Worm (Caenorhabditis elegans) whole organism, L1 larva: ENCODE measurements around the gene F44E2.10.

Source experiments
- C04F5.9 ChIP-seq: sonication (generic microtip); optimal IDR thresholded peaks from 2 replicates; lab custom pipeline; 2016; ENCODE audit warnings: missing genetic modification characterization, missing compliant biosample characterization
- F16B12.6 ChIP-seq: fragments of 150-350 bp; optimal IDR thresholded peaks from 2 replicates; lab custom pipeline; 2014; ENCODE audit warnings: missing biosample characterization, missing genetic modification characterization
- Y116A8C.19 ChIP-seq: sonication (generic microtip); optimal IDR thresholded peaks from 2 replicates; lab custom pipeline; 2016; ENCODE audit warnings: missing compliant biosample characterization, missing genetic modification characterization, borderline replicate concordance
- alr-1 ChIP-seq: fragments of 200-800 bp; sonication (Bioruptor generic); optimal IDR thresholded peaks from 2 replicates; lab custom pipeline; 2018; ENCODE audit warnings: borderline replicate concordance, mild to moderate bottlenecking, missing genetic modification characterization, missing compliant biosample characterization
- ama-1 ChIP-seq: fragments of 150-350 bp; optimal IDR thresholded peaks from 2 replicates; lab custom pipeline; 2014
- ceh-8 ChIP-seq: fragments of 200-800 bp; sonication (Bioruptor generic); optimal IDR thresholded peaks from 2 replicates; lab custom pipeline; 2018; ENCODE audit warnings: mild to moderate bottlenecking, missing genetic modification characterization, moderate library complexity, missing compliant biosample characterization
- ceh-82 ChIP-seq, 3 experiments: fragments of 150-350 bp in 1 of 3; sonication (generic microtip) in 2 of 3; optimal IDR thresholded peaks; 2 replicates each; lab custom pipeline; 2014 to 2017; ENCODE audit warnings: missing biosample characterization in 3 of 3, missing genetic modification characterization in 3 of 3
- ceh-88 ChIP-seq: fragments of 200-800 bp; sonication (Bioruptor generic); IDR thresholded peaks from 2 replicates; pipeline ENCODE4 v1.3.6; 2022; ENCODE audit warnings: missing genetic modification characterization, missing compliant biosample characterization
- ceh-90 ChIP-seq: sonication (generic microtip); optimal IDR thresholded peaks from 2 replicates; lab custom pipeline; 2016; ENCODE audit warnings: missing genetic modification characterization, missing compliant biosample characterization
- ces-1 ChIP-seq: fragments of 150-350 bp; optimal IDR thresholded peaks from 2 replicates; lab custom pipeline; 2014; ENCODE audit warnings: missing biosample characterization, missing genetic modification reagents, missing genetic modification characterization
- dpl-1 ChIP-seq, 3 experiments: fragments of 150-350 bp in 2 of 3; sonication (generic microtip) in 1 of 3; optimal IDR thresholded peaks; 2 replicates each; lab custom pipeline; 2014 to 2017; ENCODE audit warnings: missing biosample characterization in 3 of 3, missing genetic modification characterization in 3 of 3, missing genetic modification reagents in 3 of 3
- efl-1 ChIP-seq, 4 experiments: fragments of 150-350 bp; optimal IDR thresholded peaks in 3 of 4; peaks in 1 of 4; 1 replicate in 1 of 4; 2 replicates in 3 of 4; lab custom pipeline; 2014; ENCODE audit warnings: missing biosample characterization in 2 of 4, missing genetic modification characterization in 2 of 4, missing genetic modification reagents in 2 of 4
- efl-3 ChIP-seq: fragments of 200-800 bp; sonication (Bioruptor generic); optimal IDR thresholded peaks from 2 replicates; lab custom pipeline; 2018; ENCODE audit warnings: mild to moderate bottlenecking, missing genetic modification characterization, missing compliant biosample characterization
- egl-13 ChIP-seq: sonication (generic microtip); optimal IDR thresholded peaks from 2 replicates; lab custom pipeline; 2016; ENCODE audit warnings: missing genotype, missing genetic modification reagents, missing genetic modification characterization, missing compliant biosample characterization
- egl-27 ChIP-seq, 2 experiments: fragments of 150-350 bp in 1 of 2; sonication (generic microtip); optimal IDR thresholded peaks; 3 replicates each; lab custom pipeline; 2017 to 2018; ENCODE audit warnings: missing biosample characterization in 2 of 2, missing genetic modification characterization in 2 of 2, missing genetic modification reagents in 2 of 2
- elt-2 ChIP-seq: sonication (generic microtip); optimal IDR thresholded peaks from 2 replicates; lab custom pipeline; 2016; ENCODE audit warnings: missing genetic modification characterization, mild to moderate bottlenecking, inconsistent platforms, missing compliant biosample characterization, missing genetic modification reagents
- elt-3 ChIP-seq, 6 experiments: fragments of 150-350 bp in 1 of 6; sonication (generic microtip); optimal IDR thresholded peaks; 2 replicates each; lab custom pipeline; 2017 to 2018; ENCODE audit warnings: missing biosample characterization in 6 of 6, missing genetic modification characterization in 6 of 6, inconsistent platforms in 1 of 6
- ets-5 ChIP-seq: fragments of 200-800 bp; sonication (Bioruptor generic); IDR thresholded peaks from 2 replicates; pipeline ENCODE4 v1.3.6; 2022; ENCODE audit warnings: missing genetic modification characterization, missing compliant biosample characterization
- fkh-10 ChIP-seq: sonication (generic microtip); optimal IDR thresholded peaks from 2 replicates; lab custom pipeline; 2017; ENCODE audit warnings: missing biosample characterization, missing genetic modification reagents, missing genetic modification characterization
- fkh-4 ChIP-seq: sonication (generic microtip); optimal IDR thresholded peaks from 2 replicates; lab custom pipeline; 2016; ENCODE audit warnings: missing compliant biosample characterization, missing genetic modification characterization, borderline replicate concordance
- fkh-8 ChIP-seq: sonication (generic microtip); optimal IDR thresholded peaks from 2 replicates; lab custom pipeline; 2016; ENCODE audit warnings: mild to moderate bottlenecking, missing genetic modification characterization, missing compliant biosample characterization
- fos-1 ChIP-seq: fragments of 150-350 bp; optimal IDR thresholded peaks from 2 replicates; lab custom pipeline; 2014; ENCODE audit warnings: missing biosample characterization, missing genetic modification characterization
- grh-1 ChIP-seq: fragments of 200-800 bp; sonication (Bioruptor generic); IDR thresholded peaks from 2 replicates; pipeline ENCODE4 v1.3.6; 2022; ENCODE audit warnings: missing genetic modification reagents, missing genetic modification characterization, missing compliant biosample characterization
- hlh-17 ChIP-seq: fragments of 200-800 bp; sonication (Bioruptor generic); optimal IDR thresholded peaks from 2 replicates; lab custom pipeline; 2018; ENCODE audit warnings: missing genetic modification characterization, mild to moderate bottlenecking, missing compliant biosample characterization, moderate library complexity, borderline replicate concordance
- hpl-2 ChIP-seq: fragments of 150-350 bp; optimal IDR thresholded peaks from 2 replicates; lab custom pipeline; 2014; ENCODE audit warnings: missing biosample characterization, missing genetic modification reagents, missing genetic modification characterization
- irx-1 ChIP-seq: sonication (generic microtip); optimal IDR thresholded peaks from 2 replicates; lab custom pipeline; 2016; ENCODE audit warnings: missing genetic modification characterization, missing compliant biosample characterization
- isw-1 ChIP-seq: fragments of 200-800 bp; sonication (Bioruptor generic); IDR thresholded peaks from 2 replicates; pipeline ENCODE4 v1.3.6; 2022; ENCODE audit warnings: missing genetic modification characterization, missing compliant biosample characterization
- lin-13 ChIP-seq: fragments of 150-350 bp; optimal IDR thresholded peaks from 2 replicates; lab custom pipeline; 2014; ENCODE audit warnings: missing biosample characterization, missing genetic modification reagents, missing genetic modification characterization
- lin-14 ChIP-seq: fragments of 200-800 bp; sonication (Bioruptor generic); optimal IDR thresholded peaks from 2 replicates; lab custom pipeline; 2018; ENCODE audit warnings: mild to moderate bottlenecking, missing genetic modification characterization, moderate library complexity, missing compliant biosample characterization
- lin-15B ChIP-seq: fragments of 150-350 bp; sonication (generic microtip); optimal IDR thresholded peaks from 3 replicates; lab custom pipeline; 2014; ENCODE audit warnings: missing biosample characterization, missing genetic modification characterization
- lin-39 ChIP-seq: fragments of 150-350 bp; optimal IDR thresholded peaks from 2 replicates; lab custom pipeline; 2014; ENCODE audit warnings: missing biosample characterization, missing genetic modification reagents, missing genetic modification characterization
- lir-3 ChIP-seq: sonication (generic microtip); optimal IDR thresholded peaks from 2 replicates; lab custom pipeline; 2016; ENCODE audit warnings: mild to moderate bottlenecking, missing genetic modification characterization, moderate library complexity, missing compliant biosample characterization; ENCODE audit not compliant: poor library complexity
- mdl-1 ChIP-seq, 2 experiments: fragments of 150-350 bp; optimal IDR thresholded peaks; 2 replicates each; lab custom pipeline; 2014 to 2017; ENCODE audit warnings: missing biosample characterization in 2 of 2, missing genetic modification characterization in 2 of 2, inconsistent platforms in 1 of 2
- nhr-11 ChIP-seq: fragments of 150-350 bp; optimal IDR thresholded peaks from 2 replicates; lab custom pipeline; 2014; ENCODE audit warnings: missing biosample characterization, missing genetic modification characterization
- nhr-20 ChIP-seq: sonication (generic microtip); optimal IDR thresholded peaks from 2 replicates; lab custom pipeline; 2016; ENCODE audit warnings: mild to moderate bottlenecking, missing genetic modification characterization, missing compliant biosample characterization
- nhr-237 ChIP-seq: fragments of 150-350 bp; optimal IDR thresholded peaks from 2 replicates; lab custom pipeline; 2014; ENCODE audit warnings: missing biosample characterization, missing genetic modification characterization
- nhr-71 ChIP-seq: sonication (generic microtip); optimal IDR thresholded peaks from 2 replicates; lab custom pipeline; 2016; ENCODE audit warnings: mild to moderate bottlenecking, missing genetic modification characterization, moderate library complexity, missing compliant biosample characterization
- nhr-85 ChIP-seq: sonication (generic microtip); peaks from one replicate; lab custom pipeline; 2016; ENCODE audit warnings: missing genetic modification characterization, inconsistent platforms, missing compliant biosample characterization
- pag-3 ChIP-seq: sonication (generic microtip); optimal IDR thresholded peaks from 2 replicates; lab custom pipeline; 2017; ENCODE audit warnings: missing genetic modification characterization, mild to moderate bottlenecking, missing compliant biosample characterization, antibody characterized with exemption, borderline replicate concordance; ENCODE audit not compliant: insufficient read depth
- pqm-1 ChIP-seq: sonication (generic microtip); optimal IDR thresholded peaks from 3 replicates; lab custom pipeline; 2017; ENCODE audit warnings: missing biosample characterization, missing genetic modification characterization
- skn-1 ChIP-seq: fragments of 150-350 bp; optimal IDR thresholded peaks from 2 replicates; lab custom pipeline; 2014; ENCODE audit warnings: missing biosample characterization, missing genetic modification characterization
- sup-37 ChIP-seq: fragments of 200-800 bp; sonication (Bioruptor generic); optimal IDR thresholded peaks from 2 replicates; lab custom pipeline; 2018; ENCODE audit warnings: mild to moderate bottlenecking, missing genetic modification characterization, missing compliant biosample characterization
- swsn-7 ChIP-seq: sonication (generic microtip); optimal IDR thresholded peaks from 2 replicates; lab custom pipeline; 2016; ENCODE audit warnings: missing genetic modification characterization, missing compliant biosample characterization
- tlp-1 ChIP-seq: fragments of 150-350 bp; optimal IDR thresholded peaks from 2 replicates; lab custom pipeline; 2014; ENCODE audit warnings: missing biosample characterization, missing genetic modification characterization
- unc-30 ChIP-seq: sonication (generic microtip); optimal IDR thresholded peaks from 2 replicates; lab custom pipeline; 2017; ENCODE audit warnings: missing biosample characterization, missing genetic modification characterization
- unc-62 ChIP-seq: fragments of 150-350 bp; optimal IDR thresholded peaks from 2 replicates; lab custom pipeline; 2014; ENCODE audit warnings: missing biosample characterization, missing genetic modification reagents, missing genetic modification characterization
- unc-86 ChIP-seq: sonication (generic microtip); optimal IDR thresholded peaks from 2 replicates; lab custom pipeline; 2016; ENCODE audit warnings: missing genetic modification characterization, missing compliant biosample characterization
- xbp-1 ChIP-seq: sonication (generic microtip); optimal IDR thresholded peaks from 2 replicates; lab custom pipeline; 2016; ENCODE audit warnings: missing genetic modification characterization, missing compliant biosample characterization
- ztf-4 ChIP-seq: fragments of 150-350 bp; optimal IDR thresholded peaks from 2 replicates; lab custom pipeline; 2014; ENCODE audit warnings: missing biosample characterization, missing genetic modification characterization

Gene F44E2.10

ce11 chrIII:8866038-8866437 is 35.1 kb upstream of the F44E2.10 start:
- TF ChIP-seq efl-1 (optimal IDR thresholded peaks at IDR 0.05; lab: Kevin White, UChicago) (no peak), efl-1 (GFP tag; optimal IDR thresholded peaks at IDR 0.05 in 1 of 2; lab: Kevin White, UChicago) (peak in 1 of 2 experiments; percentile 63), lin-14 (GFP tag; lab: Kevin White, UChicago) (no peak)

- TF ChIP-seq unc-86 (no peak), fkh-8 (tag; lab: Kevin White, UChicago) (no peak), egl-13 (tag; lab: Kevin White, UChicago) (no peak), lir-3 (peak; percentile 55), skn-1 (tag; lab: Kevin White, UChicago) (peak; percentile 55), ets-5 (GFP tag; lab: Robert Waterston, UW) (no peak), unc-62 (GFP tag; lab: Kevin White, UChicago) (no peak), Y116A8C.19 (no peak), unc-30 (tag; lab: Kevin White, UChicago) (no peak), efl-1 (optimal IDR thresholded peaks at IDR 0.05; lab: Kevin White, UChicago) (peak; percentile 38 to 45), efl-1 (GFP tag; optimal IDR thresholded peaks at IDR 0.05 in 1 of 2; lab: Kevin White, UChicago) (peak; percentile 36 to 91), swsn-7 (tag; lab: Kevin White, UChicago) (peak; percentile 78), egl-27 (tag; optimal IDR thresholded peaks at IDR 0.05; lab: Kevin White, UChicago) (no peak), nhr-71 (peak; percentile 93), nhr-11 (tag; lab: Kevin White, UChicago) (no peak), pqm-1 (no peak), elt-2 (tag; lab: Kevin White, UChicago) (peak; percentile 41), hpl-2 (GFP tag; lab: Kevin White, UChicago) (peak; percentile 40), nhr-85 (tag; lab: Kevin White, UChicago) (peak; percentile 74), fkh-10 (no peak), fkh-4 (tag; lab: Kevin White, UChicago) (no peak), lin-15B (tag; lab: Kevin White, UChicago) (peak; percentile 2), hlh-17 (GFP tag; lab: Kevin White, UChicago) (no peak), efl-3 (GFP tag; lab: Kevin White, UChicago) (no peak), isw-1 (GFP tag; lab: Robert Waterston, UW) (no peak), xbp-1 (peak; percentile 67), nhr-237 (no peak), ama-1 (peak; percentile 96), ces-1 (GFP tag; lab: Kevin White, UChicago) (no peak), C04F5.9 (tag; lab: Kevin White, UChicago) (peak; percentile 74), tlp-1 (no peak), ceh-90 (tag; lab: Kevin White, UChicago) (no peak), ceh-8 (GFP tag; lab: Kevin White, UChicago) (peak; percentile 55), nhr-20 (tag; lab: Kevin White, UChicago) (peak; percentile 94), alr-1 (tag; lab: Kevin White, UChicago) (no peak), ceh-88 (peak; percentile 54; the same call in 1 of the 2 replicates), lin-13 (GFP tag; lab: Kevin White, UChicago) (peak; percentile 69), grh-1 (GFP tag; lab: Robert Waterston, UW) (peak; percentile 69), elt-3 (tag; optimal IDR thresholded peaks at IDR 0.05; lab: Kevin White, UChicago) (peak in 3 of 6 experiments; percentile 6 to 29 (median 19)), mdl-1 (tag; optimal IDR thresholded peaks at IDR 0.05; lab: Kevin White, UChicago) (peak in 1 of 2 experiments; percentile 45), sup-37 (peak; percentile 62), ztf-4 (tag; lab: Kevin White, UChicago) (peak; percentile 56), fos-1 (peak; percentile 57), irx-1 (tag; lab: Kevin White, UChicago) (no peak), ceh-82 (tag; optimal IDR thresholded peaks at IDR 0.05; lab: Kevin White, UChicago) (peak in 2 of 3 experiments; percentile 34 to 61), pag-3 (tag; lab: Kevin White, UChicago) (peak; percentile 79), lin-39 (tag; lab: Kevin White, UChicago) (peak; percentile 7), dpl-1 (GFP tag; optimal IDR thresholded peaks at IDR 0.05; lab: Kevin White, UChicago) (peak in 2 of 3 experiments; percentile 18 to 40), F16B12.6 (peak; percentile 18)
Measured at ce11 chrIII:8865294-8865766, 34.4 kb upstream of the F44E2.10 start.
